Worm (Caenorhabditis elegans) whole organism, young adult: ENCODE measurements around the gene tag-273.

Experiments used
- C06A6.2 ChIP-seq: fragments of 200-800 bp; sonication (Bioruptor generic); conservative IDR thresholded peaks from 2 replicates; pipeline ENCODE4 v1.3.6; 2022; ENCODE audit warnings: missing genetic modification characterization, missing compliant biosample characterization
- F49E8.2 ChIP-seq: sonication (generic microtip); optimal IDR thresholded peaks from 3 replicates; lab custom pipeline; 2017; ENCODE audit warnings: missing genetic modification characterization, mild to moderate bottlenecking, missing compliant biosample characterization, antibody characterized with exemption, moderate library complexity; ENCODE audit not compliant: insufficient read depth
- F55B11.4 ChIP-seq: sonication (generic microtip); optimal IDR thresholded peaks from 2 replicates; lab custom pipeline; 2016; ENCODE audit warnings: missing compliant biosample characterization, missing genetic modification characterization, borderline replicate concordance; ENCODE audit not compliant: insufficient read depth
- F57C9.4 ChIP-seq: sonication (generic microtip); optimal IDR thresholded peaks from 2 replicates; lab custom pipeline; 2017; ENCODE audit warnings: mild to moderate bottlenecking, missing genetic modification characterization, missing compliant biosample characterization
- aptf-2 ChIP-seq: fragments of 200-800 bp; sonication (Bioruptor generic); conservative IDR thresholded peaks from 2 replicates; pipeline ENCODE4 v1.3.6; 2022; ENCODE audit warnings: missing genetic modification reagents, missing genetic modification characterization, missing compliant biosample characterization
- cebp-2 ChIP-seq: fragments of 200-800 bp; sonication (Bioruptor generic); IDR thresholded peaks from 2 replicates; pipeline ENCODE4 v1.3.6; 2022; ENCODE audit warnings: missing genetic modification characterization, missing compliant biosample characterization
- nfyb-1 ChIP-seq: fragments of 200-800 bp; sonication (Bioruptor generic); IDR thresholded peaks from 2 replicates; pipeline ENCODE4 v1.3.6; 2022; ENCODE audit warnings: missing genetic modification reagents, missing genetic modification characterization, missing compliant biosample characterization
- pha-4 ChIP-seq: fragments of 150-350 bp; sonication (generic microtip); optimal IDR thresholded peaks from 2 replicates; lab custom pipeline; 2014; ENCODE audit warnings: missing biosample characterization, missing genetic modification reagents, missing genetic modification characterization
- repo-1 ChIP-seq: sonication (generic microtip); optimal IDR thresholded peaks from 2 replicates; lab custom pipeline; 2017; ENCODE audit warnings: mild to moderate bottlenecking, missing genetic modification characterization, missing compliant biosample characterization
- snpc-4 ChIP-seq, 5 experiments: fragments of 150-350 bp in 1 of 5; sonication (generic microtip) in 4 of 5; optimal IDR thresholded peaks; 2 replicates each; lab custom pipeline; 2014 to 2018; ENCODE audit warnings: missing genetic modification characterization in 5 of 5, missing biosample characterization in 3 of 5, antibody characterized with exemption in 2 of 5, mild to moderate bottlenecking in 2 of 5, missing compliant biosample characterization in 2 of 5, missing genotype in 2 of 5, moderate library complexity in 2 of 5, missing genetic modification reagents in 1 of 5
- tbx-9 ChIP-seq: sonication (generic microtip); optimal IDR thresholded peaks from 2 replicates; lab custom pipeline; 2016; ENCODE audit warnings: borderline replicate concordance, missing genetic modification characterization, inconsistent platforms, missing compliant biosample characterization
- ztf-22 ChIP-seq: fragments of 200-800 bp; sonication (Bioruptor generic); optimal IDR thresholded peaks from 2 replicates; lab custom pipeline; 2018; ENCODE audit warnings: mild to moderate bottlenecking, missing genetic modification characterization, moderate library complexity, missing compliant biosample characterization

DNA sequence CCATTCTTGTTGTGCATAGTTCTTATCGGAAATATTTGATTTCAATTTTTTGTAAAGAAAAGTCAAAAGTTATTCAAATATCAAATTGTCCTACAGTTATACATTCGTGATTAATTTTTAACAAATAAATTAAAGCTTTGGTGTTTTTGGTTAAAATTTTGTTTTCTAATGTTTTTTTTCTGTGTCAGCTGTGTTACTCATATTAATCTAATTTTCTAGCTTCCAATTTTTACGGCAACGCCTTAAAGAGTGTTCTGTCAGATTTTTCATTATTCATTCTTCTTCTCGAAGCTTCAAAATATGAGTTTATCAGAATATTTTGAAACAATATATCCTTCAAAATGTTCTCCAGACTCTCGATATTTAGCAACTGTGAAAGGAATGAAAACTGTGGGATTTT is 18.6 kb upstream of the tag-273 start, which contains the start of gene srh-63:
- TF ChIP-seq pha-4 = no peak
- TF ChIP-seq cebp-2 (GFP tag; lab: Robert Waterston, UW) = no peak
- TF ChIP-seq F49E8.2 (tag; lab: Kevin White, UChicago) = no peak
- no peak for TF ChIP-seq repo-1 (tag; lab: Kevin White, UChicago)
- no peak for TF ChIP-seq nfyb-1
- TF ChIP-seq ztf-22 (GFP tag; lab: Kevin White, UChicago) = no peak
- TF ChIP-seq F55B11.4 (tag; lab: Kevin White, UChicago) = no peak
- TF ChIP-seq tbx-9 = no peak
- TF ChIP-seq C06A6.2 (GFP tag; lab: Robert Waterston, UW) = no peak
- TF ChIP-seq snpc-4 (GFP tag; optimal IDR thresholded peaks at IDR 0.05; lab: Kevin White, UChicago) = no peak
- no peak for TF ChIP-seq snpc-4 (tag; optimal IDR thresholded peaks at IDR 0.05; lab: Kevin White, UChicago)
- no peak for TF ChIP-seq aptf-2 (GFP tag; lab: Robert Waterston, UW)
- no peak for TF ChIP-seq F57C9.4 (tag; lab: Kevin White, UChicago)
